Fruit fly (Drosophila melanogaster) whole organism, wandering third instar larva: ENCODE results near the gene tara.

Experiments used
- Abd-B ChIP-seq: fragments of >200 bp; optimal IDR thresholded peaks from 2 replicates; lab custom pipeline; 2017; ENCODE audit warnings: missing biosample characterization, missing genetic modification characterization
- CG32264 ChIP-seq: fragments of 200-800 bp; sonication (Bioruptor generic); optimal IDR thresholded peaks from 2 replicates; lab custom pipeline; 2016; ENCODE audit warnings: missing biosample characterization, missing genetic modification characterization
- CrebA ChIP-seq: fragments of 200-800 bp; sonication (Bioruptor generic); optimal IDR thresholded peaks from 2 replicates; lab custom pipeline; 2016; ENCODE audit warnings: missing biosample characterization, mild to moderate bottlenecking, missing genetic modification characterization, borderline replicate concordance
- Dfd ChIP-seq: fragments of >200 bp; optimal IDR thresholded peaks from 2 replicates; lab custom pipeline; 2017; ENCODE audit warnings: missing biosample characterization, missing genetic modification characterization
- Dif ChIP-seq: fragments of 200-275, 200-300 bp; sonication (Bioruptor generic); optimal IDR thresholded peaks from 2 replicates; lab custom pipeline; 2018; ENCODE audit warnings: missing biosample characterization, missing genetic modification characterization; ENCODE audit not compliant: partially characterized antibody
- GATAd ChIP-seq: sonication (Bioruptor generic); optimal IDR thresholded peaks from 2 replicates; lab custom pipeline; 2016; ENCODE audit warnings: missing biosample characterization, missing genetic modification characterization
- HLH106 ChIP-seq: fragments of 200-800 bp; optimal IDR thresholded peaks from 3 replicates; lab custom pipeline; 2019; ENCODE audit warnings: missing biosample characterization, mild to moderate bottlenecking, missing genetic modification characterization, moderate library complexity
- Hr78 ChIP-seq: fragments of >200 bp; optimal IDR thresholded peaks from 2 replicates; lab custom pipeline; 2017; ENCODE audit warnings: missing biosample characterization, missing genetic modification characterization
- Hr83 ChIP-seq: fragments of 200-300 bp; sonication (Bioruptor generic); optimal IDR thresholded peaks from 2 replicates; lab custom pipeline; 2016; ENCODE audit warnings: missing biosample characterization, mild to moderate bottlenecking, missing genetic modification characterization, moderate library complexity; ENCODE audit not compliant: poor library complexity, severe bottlenecking
- Jra ChIP-seq: sonication (Bioruptor generic); optimal IDR thresholded peaks from 2 replicates; lab custom pipeline; 2016; ENCODE audit warnings: missing biosample characterization, missing genetic modification characterization
- Mio ChIP-seq: sonication (Bioruptor generic); optimal IDR thresholded peaks from 2 replicates; lab custom pipeline; 2016; ENCODE audit warnings: missing biosample characterization, missing genetic modification characterization
- Myc ChIP-seq: fragments of >200 bp; optimal IDR thresholded peaks from 2 replicates; lab custom pipeline; 2017
- N ChIP-seq: fragments of >200 bp; optimal IDR thresholded peaks from 2 replicates; lab custom pipeline; 2018; ENCODE audit warnings: missing biosample characterization, missing external identifiers, missing genetic modification characterization
- OdsH ChIP-seq: fragments of 200-800 bp; sonication (Bioruptor generic); optimal IDR thresholded peaks from 2 replicates; lab custom pipeline; 2016; ENCODE audit warnings: missing biosample characterization, mild to moderate bottlenecking, missing genetic modification characterization
- Rel ChIP-seq, 2 experiments: fragments of 200-800 bp; sonication (Bioruptor generic) in 1 of 2; optimal IDR thresholded peaks; 2 replicates in 1 of 2; 3 replicates in 1 of 2; lab custom pipeline; 2016 to 2019; ENCODE audit warnings: mild to moderate bottlenecking in 2 of 2, missing biosample characterization in 2 of 2, missing genetic modification characterization in 2 of 2, moderate library complexity in 1 of 2
- Sp1 ChIP-seq: fragments of 200-800 bp; sonication (Bioruptor generic); optimal IDR thresholded peaks from 3 replicates; lab custom pipeline; 2019; ENCODE audit warnings: missing biosample characterization, mild to moderate bottlenecking, missing genetic modification characterization, moderate library complexity
- Vsx2 ChIP-seq: fragments of 200-300, 225-300 bp; sonication (Bioruptor generic); optimal IDR thresholded peaks from 2 replicates; lab custom pipeline; 2018; ENCODE audit warnings: missing biosample characterization, missing genetic modification characterization; ENCODE audit not compliant: partially characterized antibody
- br ChIP-seq: fragments of 200-800 bp; sonication (Bioruptor generic); optimal IDR thresholded peaks from 2 replicates; lab custom pipeline; 2016; ENCODE audit warnings: missing biosample characterization, missing genetic modification characterization
- brk ChIP-seq: fragments of 200-800 bp; sonication (Bioruptor generic); optimal IDR thresholded peaks from 2 replicates; lab custom pipeline; 2016; ENCODE audit warnings: missing biosample characterization, mild to moderate bottlenecking, missing genetic modification characterization
- dl ChIP-seq, 2 experiments: fragments of 175-275, 200-275 bp in 1 of 2; fragments of 200-275 bp in 1 of 2; sonication (Bioruptor generic); optimal IDR thresholded peaks; lab custom pipeline; 2018; ENCODE audit warnings: mild to moderate bottlenecking in 2 of 2, missing biosample characterization in 2 of 2, missing genetic modification characterization in 2 of 2, moderate library complexity in 2 of 2; ENCODE audit not compliant: partially characterized antibody in 2 of 2, insufficient read depth in 1 of 2
- dmrt93B ChIP-seq: fragments of 200-800 bp; sonication (Bioruptor generic); optimal IDR thresholded peaks from 2 replicates; lab custom pipeline; 2018; ENCODE audit warnings: missing biosample characterization, mild to moderate bottlenecking, missing genetic modification characterization
- dsf ChIP-seq: sonication (Bioruptor generic); optimal IDR thresholded peaks from 2 replicates; lab custom pipeline; 2016; ENCODE audit warnings: missing biosample characterization, missing genetic modification characterization, borderline replicate concordance
- ey ChIP-seq: fragments of 200-800 bp; sonication (Bioruptor generic); optimal IDR thresholded peaks from 2 replicates; lab custom pipeline; 2016; ENCODE audit warnings: missing biosample characterization, missing genetic modification characterization
- foxo ChIP-seq, 2 experiments: fragments of 200-800 bp; sonication (Bioruptor generic); optimal IDR thresholded peaks; 2 replicates in 1 of 2; 3 replicates in 1 of 2; lab custom pipeline; 2016 to 2017; ENCODE audit warnings: missing biosample characterization in 2 of 2, missing genetic modification characterization in 2 of 2
- fru ChIP-seq: fragments of 200-800 bp; sonication (Bioruptor generic); optimal IDR thresholded peaks from 3 replicates; lab custom pipeline; 2016; ENCODE audit warnings: missing biosample characterization, mild to moderate bottlenecking, missing genetic modification characterization
- h ChIP-seq: fragments of 200-800 bp; sonication (Bioruptor generic); optimal IDR thresholded peaks from 3 replicates; lab custom pipeline; 2016; ENCODE audit warnings: missing biosample characterization, mild to moderate bottlenecking, missing genetic modification characterization
- jim ChIP-seq: fragments of 175-275, 200-325 bp; sonication (Bioruptor generic); optimal IDR thresholded peaks from 2 replicates; lab custom pipeline; 2016; ENCODE audit warnings: missing biosample characterization, mild to moderate bottlenecking, missing genetic modification characterization
- lola ChIP-seq: fragments of >200 bp; optimal IDR thresholded peaks from 2 replicates; lab custom pipeline; 2017; ENCODE audit warnings: missing biosample characterization, missing genetic modification characterization
- pan ChIP-seq: fragments of >200 bp; optimal IDR thresholded peaks from 2 replicates; lab custom pipeline; 2017
- psq ChIP-seq: fragments of 200-800 bp; sonication (Bioruptor generic); optimal IDR thresholded peaks from 3 replicates; lab custom pipeline; 2017; ENCODE audit warnings: missing biosample characterization, mild to moderate bottlenecking, missing genetic modification characterization, moderate library complexity
- rgr ChIP-seq: fragments of 200-800 bp; sonication (Bioruptor generic); optimal IDR thresholded peaks from 3 replicates; lab custom pipeline; 2016; ENCODE audit warnings: missing biosample characterization, mild to moderate bottlenecking, missing genetic modification characterization
- sage ChIP-seq: fragments of 200-800 bp; sonication (Bioruptor generic); optimal IDR thresholded peaks from 2 replicates; lab custom pipeline; 2016; ENCODE audit warnings: missing biosample characterization, mild to moderate bottlenecking, missing genetic modification characterization
- sv ChIP-seq: fragments of 200-800 bp; sonication (Bioruptor generic); optimal IDR thresholded peaks from 3 replicates; lab custom pipeline; 2016; ENCODE audit warnings: missing biosample characterization, missing genetic modification characterization
- tai ChIP-seq: sonication (Bioruptor generic); optimal IDR thresholded peaks from 2 replicates; lab custom pipeline; 2016; ENCODE audit warnings: missing biosample characterization, missing genetic modification characterization
- usp ChIP-seq: fragments of >200 bp; optimal IDR thresholded peaks from 2 replicates; lab custom pipeline; 2017; ENCODE audit warnings: missing biosample characterization, missing genetic modification characterization
- woc ChIP-seq: sonication (Bioruptor generic); optimal IDR thresholded peaks from 2 replicates; lab custom pipeline; 2016; ENCODE audit warnings: missing biosample characterization, mild to moderate bottlenecking, missing genetic modification characterization

tara gene

dm6 chr3R:16251270-16251925 lies 25.9 kb downstream of the tara start:
- TF ChIP-seq Sp1 (GFP tag; lab: Kevin White, UChicago), result no peak
- TF ChIP-seq HLH106 (tag; lab: Kevin White, UChicago), result no peak
- no peak for TF ChIP-seq psq (GFP tag; lab: Kevin White, UChicago)
- no peak for TF ChIP-seq sv (GFP tag; lab: Kevin White, UChicago)
- no peak for TF ChIP-seq jim (GFP tag; lab: Kevin White, UChicago)
- TF ChIP-seq Hr78 (GFP tag; lab: Kevin White, UChicago), result no peak
- no peak for TF ChIP-seq Myc
- TF ChIP-seq Abd-B (GFP tag; lab: Kevin White, UChicago), result no peak
- no peak for TF ChIP-seq rgr (GFP tag; lab: Kevin White, UChicago)
- TF ChIP-seq usp (GFP tag; lab: Kevin White, UChicago), result no peak
- no peak for TF ChIP-seq lola (GFP tag; lab: Kevin White, UChicago)
- TF ChIP-seq dmrt93B (GFP tag; lab: Kevin White, UChicago), result no peak
- no peak for TF ChIP-seq Rel (GFP tag; optimal IDR thresholded peaks at IDR 0.05; lab: Kevin White, UChicago)
- no peak for TF ChIP-seq Rel (tag; optimal IDR thresholded peaks at IDR 0.05; lab: Kevin White, UChicago)
- TF ChIP-seq, all 38 proteins: peak for 0

- peak; percentile 15 for TF ChIP-seq h (GFP tag; lab: Kevin White, UChicago)
- peak in 1 of 2 experiments; percentile 19 for TF ChIP-seq dl (GFP tag; optimal IDR thresholded peaks at IDR 0.05; lab: Kevin White, UChicago; ENCODE audit: insufficient read depth in 1 of 2, partially characterized antibody in 2 of 2)
- TF ChIP-seq sv (GFP tag; lab: Kevin White, UChicago), result no peak
- TF ChIP-seq Myc, result no peak
- peak; percentile 3 for TF ChIP-seq Hr83 (GFP tag; lab: Kevin White, UChicago)
- peak; percentile 18 for TF ChIP-seq fru (GFP tag; lab: Kevin White, UChicago)
- peak; percentile 59 for TF ChIP-seq Dif (GFP tag; lab: Kevin White, UChicago)
- TF ChIP-seq psq (GFP tag; lab: Kevin White, UChicago), result peak; percentile 8
- TF ChIP-seq jim (GFP tag; lab: Kevin White, UChicago), result no peak
- no peak for TF ChIP-seq Vsx2 (GFP tag; lab: Kevin White, UChicago)
- TF ChIP-seq Rel (GFP tag; optimal IDR thresholded peaks at IDR 0.05; lab: Kevin White, UChicago), result no peak
- TF ChIP-seq Rel (tag; optimal IDR thresholded peaks at IDR 0.05; lab: Kevin White, UChicago), result peak; percentile 97
- no peak for TF ChIP-seq Abd-B (GFP tag; lab: Kevin White, UChicago)
- peak; percentile 11 for TF ChIP-seq rgr (GFP tag; lab: Kevin White, UChicago)
Measured at dm6 chr3R:16251926-16252287, 26.5 kb downstream of the tara start.

dm6 chr3R:16252898-16253412 lies 27.5 kb downstream of the tara start:
- TF ChIP-seq Rel (GFP tag; optimal IDR thresholded peaks at IDR 0.05; lab: Kevin White, UChicago) (peak; percentile 56), Rel (tag; optimal IDR thresholded peaks at IDR 0.05; lab: Kevin White, UChicago) (peak; percentile 18), Hr83 (GFP tag; lab: Kevin White, UChicago) (peak; percentile 76), br (no peak), jim (GFP tag; lab: Kevin White, UChicago) (peak; percentile 5), CrebA (GFP tag; lab: Kevin White, UChicago) (peak; percentile 64)

dm6 chr3R:16253427-16253883 lies 28.0 kb downstream of the tara start:
- no peak for TF ChIP-seq Hr78 (GFP tag; lab: Kevin White, UChicago)
- peak; percentile 81 for TF ChIP-seq psq (GFP tag; lab: Kevin White, UChicago)
- TF ChIP-seq dl (GFP tag; optimal IDR thresholded peaks at IDR 0.05; lab: Kevin White, UChicago; ENCODE audit: insufficient read depth in 1 of 2, partially characterized antibody in 2 of 2), result no peak
- no peak for TF ChIP-seq Jra
- TF ChIP-seq N, result no peak
- no peak for TF ChIP-seq usp (GFP tag; lab: Kevin White, UChicago)
- no peak for TF ChIP-seq tai (GFP tag; lab: Kevin White, UChicago)
- peak; percentile 48 for TF ChIP-seq woc (GFP tag; lab: Kevin White, UChicago)
- TF ChIP-seq CG32264 (GFP tag; lab: Kevin White, UChicago), result no peak
- peak; percentile 22 for TF ChIP-seq sage (GFP tag; lab: Kevin White, UChicago)
- TF ChIP-seq foxo (GFP tag; optimal IDR thresholded peaks at IDR 0.05; lab: Kevin White, UChicago), result peak in 1 of 2 experiments; percentile 86
- no peak for TF ChIP-seq Vsx2 (GFP tag; lab: Kevin White, UChicago)
- TF ChIP-seq Sp1 (GFP tag; lab: Kevin White, UChicago), result peak; percentile 90
- TF ChIP-seq pan, result no peak
- TF ChIP-seq br, result no peak
- TF ChIP-seq fru (GFP tag; lab: Kevin White, UChicago), result peak; percentile 51
- TF ChIP-seq brk (GFP tag; lab: Kevin White, UChicago), result no peak
- TF ChIP-seq dmrt93B (GFP tag; lab: Kevin White, UChicago), result peak; percentile 71
- peak; percentile 68 for TF ChIP-seq rgr (GFP tag; lab: Kevin White, UChicago)
- TF ChIP-seq OdsH, result peak; percentile 78
- TF ChIP-seq Abd-B (GFP tag; lab: Kevin White, UChicago), result no peak
- TF ChIP-seq sv (GFP tag; lab: Kevin White, UChicago), result peak; percentile 63
- peak; percentile 24 for TF ChIP-seq ey (GFP tag; lab: Kevin White, UChicago)
- no peak for TF ChIP-seq Dfd (GFP tag; lab: Kevin White, UChicago)
- TF ChIP-seq dsf (GFP tag; lab: Kevin White, UChicago), result no peak
- no peak for TF ChIP-seq Dif (GFP tag; lab: Kevin White, UChicago)
- peak; percentile 59 for TF ChIP-seq h (GFP tag; lab: Kevin White, UChicago)
- TF ChIP-seq Hr83 (GFP tag; lab: Kevin White, UChicago), result no peak
- TF ChIP-seq GATAd (GFP tag; lab: Kevin White, UChicago), result no peak
- no peak for TF ChIP-seq jim (GFP tag; lab: Kevin White, UChicago)
- TF ChIP-seq Myc, result no peak
- no peak for TF ChIP-seq Mio (GFP tag; lab: Kevin White, UChicago)
